Fruit fly (Drosophila melanogaster): ENCODE data around the gene Dus2.

DNA sequence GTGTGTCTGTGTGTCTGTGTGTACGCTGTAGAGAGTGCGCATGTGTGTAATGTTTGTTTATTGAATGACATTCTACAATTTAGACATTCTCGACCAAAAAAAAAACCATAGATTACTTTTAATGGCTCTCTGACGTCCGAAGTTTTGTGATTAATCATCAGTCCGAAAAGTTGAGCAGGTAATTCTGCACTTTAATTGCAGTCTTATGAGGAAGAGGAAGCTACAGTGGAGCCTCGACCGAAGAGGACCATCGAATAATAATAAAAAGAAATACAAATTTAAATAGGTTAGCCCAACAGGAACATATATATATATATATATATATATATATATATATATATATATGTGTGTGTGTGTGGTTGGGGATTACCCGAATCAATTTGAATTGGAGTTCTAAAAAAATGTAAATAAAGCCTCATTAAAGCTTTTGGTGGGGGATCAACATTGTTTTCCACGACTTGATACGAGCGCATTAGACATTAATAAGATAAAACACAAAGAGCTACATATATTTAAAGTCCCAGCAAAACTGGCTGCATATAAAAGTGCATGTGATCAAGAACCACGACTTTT, 28.5 kb upstream of the Dus2 start:
- TF ChIP-seq jigr1 (GFP tag; IDR thresholded peaks at IDR 0.05) (no peak), CG11696 (GFP tag; IDR thresholded peaks at IDR 0.05) (no peak), pho (GFP tag; optimal IDR thresholded peaks at IDR 0.05) (no peak), sr (GFP tag; IDR thresholded peaks at IDR 0.05) (no peak), ase (GFP tag; IDR thresholded peaks at IDR 0.05) (no peak), CG7928 (GFP tag; optimal IDR thresholded peaks at IDR 0.05) (no peak), Eip74EF (GFP tag; optimal IDR thresholded peaks at IDR 0.05) (no peak), Dfd (GFP tag; optimal IDR thresholded peaks at IDR 0.05) (no peak), Doc3 (GFP tag; IDR thresholded peaks at IDR 0.05; ENCODE audit: partially characterized antibody) (no peak), dati (GFP tag; IDR thresholded peaks at IDR 0.05) (no peak), unpg (GFP tag; optimal IDR thresholded peaks at IDR 0.05) (no peak), CG15696 (tag; optimal IDR thresholded peaks at IDR 0.05) (no peak), nerfin-2 (GFP tag; IDR thresholded peaks at IDR 0.05; ENCODE audit: partially characterized antibody) (no peak), HLH54F (GFP tag; optimal IDR thresholded peaks at IDR 0.05) (no peak)

Data from whole organism, embryonic.